Worm (Caenorhabditis elegans) whole organism, midembryonic: ENCODE results near the gene nra-1.

Source experiments
- cog-1 ChIP-seq: sonication (generic microtip); optimal IDR thresholded peaks from 2 replicates; lab custom pipeline; 2016; ENCODE audit warnings: missing genetic modification characterization, missing compliant biosample characterization
- flt-1 ChIP-seq: fragments of 200-800 bp; sonication (Bioruptor generic); IDR thresholded peaks from 2 replicates; pipeline ENCODE4 v1.3.6; 2022; ENCODE audit warnings: missing genetic modification characterization, missing compliant biosample characterization
- med-1 ChIP-seq: sonication (generic microtip); optimal IDR thresholded peaks from 2 replicates; lab custom pipeline; 2017; ENCODE audit warnings: missing genetic modification characterization, mild to moderate bottlenecking, missing compliant biosample characterization, antibody characterized with exemption, missing genetic modification reagents; ENCODE audit not compliant: insufficient read depth
- ref-1 ChIP-seq: fragments of 200-800 bp; sonication (Bioruptor generic); conservative IDR thresholded peaks from 2 replicates; pipeline ENCODE4 v1.3.6; 2022; ENCODE audit warnings: missing genetic modification reagents, missing genetic modification characterization, missing compliant biosample characterization
- tab-1 ChIP-seq: fragments of 200-800 bp; sonication (Bioruptor generic); IDR thresholded peaks from 2 replicates; pipeline ENCODE4 v1.3.6; 2022; ENCODE audit warnings: missing genetic modification characterization, missing compliant biosample characterization
- ztf-23 ChIP-seq: fragments of 200-800 bp; sonication (Bioruptor generic); IDR thresholded peaks from 2 replicates; pipeline ENCODE4 v1.3.6; 2022; ENCODE audit warnings: missing genetic modification reagents, missing genetic modification characterization, missing compliant biosample characterization

DNA sequence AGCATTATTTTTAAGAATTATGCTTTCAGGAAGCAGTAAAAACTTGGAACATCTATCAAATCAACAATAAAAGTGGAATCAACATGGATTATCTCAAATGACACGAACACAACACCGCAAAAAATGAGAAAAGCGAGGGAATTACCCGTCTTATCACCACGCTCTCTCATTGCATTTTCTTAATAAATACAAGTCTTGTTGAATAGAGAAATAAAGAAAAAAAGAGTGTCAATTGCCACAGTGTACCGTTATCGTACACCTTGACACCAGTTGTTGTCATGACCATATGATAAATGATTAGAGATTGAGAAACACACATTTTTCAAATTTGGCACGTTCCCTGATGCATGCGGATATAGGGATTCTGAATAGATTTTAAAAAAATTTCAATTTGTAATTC lies 20.3 kb downstream of the nra-1 start:
- TF ChIP-seq ztf-23 (GFP tag; lab: Robert Waterston, UW) = no peak
- no peak for TF ChIP-seq tab-1
- TF ChIP-seq cog-1 (tag; lab: Kevin White, UChicago) = no peak
- no peak for TF ChIP-seq med-1 (GFP tag; lab: Kevin White, UChicago)
- no peak for TF ChIP-seq flt-1
- no peak for TF ChIP-seq ref-1 (GFP tag; lab: Robert Waterston, UW)
